Worm (Caenorhabditis elegans) whole organism, L1 larva: Measurements from ENCODE around the gene gcy-1.

Experiments used
- C34B4.2 ChIP-seq: sonication (generic microtip); optimal IDR thresholded peaks from 2 replicates; lab custom pipeline; 2017; ENCODE audit warnings: mild to moderate bottlenecking, missing genetic modification characterization, missing compliant biosample characterization
- F16B12.6 ChIP-seq: fragments of 150-350 bp; optimal IDR thresholded peaks from 2 replicates; lab custom pipeline; 2014; ENCODE audit warnings: missing biosample characterization, missing genetic modification characterization
- Y116A8C.19 ChIP-seq: sonication (generic microtip); optimal IDR thresholded peaks from 2 replicates; lab custom pipeline; 2016; ENCODE audit warnings: missing compliant biosample characterization, missing genetic modification characterization, borderline replicate concordance
- aly-2 ChIP-seq: fragments of 150-350 bp; optimal IDR thresholded peaks from 2 replicates; lab custom pipeline; 2014; ENCODE audit warnings: missing biosample characterization, missing genetic modification characterization
- ceh-88 ChIP-seq: fragments of 200-800 bp; sonication (Bioruptor generic); IDR thresholded peaks from 2 replicates; pipeline ENCODE4 v1.3.6; 2022; ENCODE audit warnings: missing genetic modification characterization, missing compliant biosample characterization
- dsc-1 ChIP-seq: sonication (generic microtip); optimal IDR thresholded peaks from 2 replicates; lab custom pipeline; 2016; ENCODE audit warnings: mild to moderate bottlenecking, missing genetic modification characterization, missing compliant biosample characterization
- efl-1 ChIP-seq, 4 experiments: fragments of 150-350 bp; optimal IDR thresholded peaks in 3 of 4; peaks in 1 of 4; 1 replicate in 1 of 4; 2 replicates in 3 of 4; lab custom pipeline; 2014; ENCODE audit warnings: missing biosample characterization in 2 of 4, missing genetic modification characterization in 2 of 4, missing genetic modification reagents in 2 of 4
- efl-3 ChIP-seq: fragments of 200-800 bp; sonication (Bioruptor generic); optimal IDR thresholded peaks from 2 replicates; lab custom pipeline; 2018; ENCODE audit warnings: mild to moderate bottlenecking, missing genetic modification characterization, missing compliant biosample characterization
- egl-13 ChIP-seq: sonication (generic microtip); optimal IDR thresholded peaks from 2 replicates; lab custom pipeline; 2016; ENCODE audit warnings: missing genotype, missing genetic modification reagents, missing genetic modification characterization, missing compliant biosample characterization
- egl-27 ChIP-seq, 2 experiments: fragments of 150-350 bp in 1 of 2; sonication (generic microtip); optimal IDR thresholded peaks; 3 replicates each; lab custom pipeline; 2017 to 2018; ENCODE audit warnings: missing biosample characterization in 2 of 2, missing genetic modification characterization in 2 of 2, missing genetic modification reagents in 2 of 2
- elt-3 ChIP-seq, 6 experiments: fragments of 150-350 bp in 1 of 6; sonication (generic microtip); optimal IDR thresholded peaks; 2 replicates each; lab custom pipeline; 2017 to 2018; ENCODE audit warnings: missing biosample characterization in 6 of 6, missing genetic modification characterization in 6 of 6, inconsistent platforms in 1 of 6
- fkh-8 ChIP-seq: sonication (generic microtip); optimal IDR thresholded peaks from 2 replicates; lab custom pipeline; 2016; ENCODE audit warnings: mild to moderate bottlenecking, missing genetic modification characterization, missing compliant biosample characterization
- jun-1 ChIP-seq: fragments of 150-350 bp; optimal IDR thresholded peaks from 2 replicates; lab custom pipeline; 2014; ENCODE audit warnings: missing biosample characterization, missing genetic modification reagents, missing genetic modification characterization
- lin-13 ChIP-seq: fragments of 150-350 bp; optimal IDR thresholded peaks from 2 replicates; lab custom pipeline; 2014; ENCODE audit warnings: missing biosample characterization, missing genetic modification reagents, missing genetic modification characterization
- lin-15B ChIP-seq: fragments of 150-350 bp; sonication (generic microtip); optimal IDR thresholded peaks from 3 replicates; lab custom pipeline; 2014; ENCODE audit warnings: missing biosample characterization, missing genetic modification characterization
- lin-39 ChIP-seq: fragments of 150-350 bp; optimal IDR thresholded peaks from 2 replicates; lab custom pipeline; 2014; ENCODE audit warnings: missing biosample characterization, missing genetic modification reagents, missing genetic modification characterization
- lir-3 ChIP-seq: sonication (generic microtip); optimal IDR thresholded peaks from 2 replicates; lab custom pipeline; 2016; ENCODE audit warnings: mild to moderate bottlenecking, missing genetic modification characterization, moderate library complexity, missing compliant biosample characterization; ENCODE audit not compliant: poor library complexity
- mdl-1 ChIP-seq, 2 experiments: fragments of 150-350 bp; optimal IDR thresholded peaks; 2 replicates each; lab custom pipeline; 2014 to 2017; ENCODE audit warnings: missing biosample characterization in 2 of 2, missing genetic modification characterization in 2 of 2, inconsistent platforms in 1 of 2
- mep-1 ChIP-seq: fragments of 150-350 bp; optimal IDR thresholded peaks from 2 replicates; lab custom pipeline; 2014; ENCODE audit warnings: missing biosample characterization, missing genetic modification characterization
- nhr-19 ChIP-seq: fragments of 200-800 bp; sonication (Bioruptor generic); conservative IDR thresholded peaks from 2 replicates; pipeline ENCODE4 v1.3.6; 2022; ENCODE audit warnings: missing genetic modification characterization, missing compliant biosample characterization
- nhr-20 ChIP-seq: sonication (generic microtip); optimal IDR thresholded peaks from 2 replicates; lab custom pipeline; 2016; ENCODE audit warnings: mild to moderate bottlenecking, missing genetic modification characterization, missing compliant biosample characterization
- nhr-28 ChIP-seq: fragments of 150-350 bp; optimal IDR thresholded peaks from 2 replicates; lab custom pipeline; 2014; ENCODE audit warnings: missing biosample characterization, missing genetic modification characterization
- nhr-47 ChIP-seq: sonication (generic microtip); optimal IDR thresholded peaks from 2 replicates; lab custom pipeline; 2016; ENCODE audit warnings: mild to moderate bottlenecking, missing genetic modification characterization, moderate library complexity, missing compliant biosample characterization
- nhr-76 ChIP-seq: sonication (generic microtip); optimal IDR thresholded peaks from 2 replicates; lab custom pipeline; 2017; ENCODE audit warnings: missing biosample characterization, missing genetic modification characterization
- nhr-90 ChIP-seq: sonication (generic microtip); optimal IDR thresholded peaks from 2 replicates; lab custom pipeline; 2016; ENCODE audit warnings: mild to moderate bottlenecking, missing genetic modification characterization, missing compliant biosample characterization; ENCODE audit not compliant: poor library complexity
- pax-3 ChIP-seq: fragments of 200-800 bp; sonication (Bioruptor generic); optimal IDR thresholded peaks from 2 replicates; lab custom pipeline; 2018; ENCODE audit warnings: mild to moderate bottlenecking, missing genetic modification characterization, moderate library complexity, missing compliant biosample characterization
- pqm-1 ChIP-seq: sonication (generic microtip); optimal IDR thresholded peaks from 3 replicates; lab custom pipeline; 2017; ENCODE audit warnings: missing biosample characterization, missing genetic modification characterization
- skn-1 ChIP-seq: fragments of 150-350 bp; optimal IDR thresholded peaks from 2 replicates; lab custom pipeline; 2014; ENCODE audit warnings: missing biosample characterization, missing genetic modification characterization
- snpc-4 ChIP-seq: fragments of 150-350 bp; optimal IDR thresholded peaks from 2 replicates; lab custom pipeline; 2014; ENCODE audit warnings: missing biosample characterization, missing genetic modification characterization
- sox-4 ChIP-seq: sonication (generic microtip); optimal IDR thresholded peaks from 2 replicates; lab custom pipeline; 2016; ENCODE audit warnings: missing genetic modification characterization, missing compliant biosample characterization
- swsn-7 ChIP-seq: sonication (generic microtip); optimal IDR thresholded peaks from 2 replicates; lab custom pipeline; 2016; ENCODE audit warnings: missing genetic modification characterization, missing compliant biosample characterization
- tbx-2 ChIP-seq: sonication (generic microtip); optimal IDR thresholded peaks from 2 replicates; lab custom pipeline; 2016; ENCODE audit warnings: missing genetic modification characterization, missing compliant biosample characterization
- unc-62 ChIP-seq: fragments of 150-350 bp; optimal IDR thresholded peaks from 2 replicates; lab custom pipeline; 2014; ENCODE audit warnings: missing biosample characterization, missing genetic modification reagents, missing genetic modification characterization
- unc-98 ChIP-seq: fragments of 200-800 bp; sonication (Bioruptor generic); IDR thresholded peaks from 2 replicates; pipeline ENCODE4 v1.3.6; 2022; ENCODE audit warnings: missing genetic modification characterization, missing compliant biosample characterization
- zag-1 ChIP-seq: fragments of 150-350 bp; optimal IDR thresholded peaks from 2 replicates; lab custom pipeline; 2014; ENCODE audit warnings: missing biosample characterization, missing genetic modification characterization
- ztf-11 ChIP-seq, 2 experiments: sonication (generic microtip); optimal IDR thresholded peaks; 2 replicates each; lab custom pipeline; 2016 to 2017; ENCODE audit warnings: missing genetic modification characterization in 2 of 2, missing biosample characterization in 1 of 2, missing compliant biosample characterization in 1 of 2
- ztf-4 ChIP-seq: fragments of 150-350 bp; optimal IDR thresholded peaks from 2 replicates; lab custom pipeline; 2014; ENCODE audit warnings: missing biosample characterization, missing genetic modification characterization

The gcy-1 gene

DNA sequence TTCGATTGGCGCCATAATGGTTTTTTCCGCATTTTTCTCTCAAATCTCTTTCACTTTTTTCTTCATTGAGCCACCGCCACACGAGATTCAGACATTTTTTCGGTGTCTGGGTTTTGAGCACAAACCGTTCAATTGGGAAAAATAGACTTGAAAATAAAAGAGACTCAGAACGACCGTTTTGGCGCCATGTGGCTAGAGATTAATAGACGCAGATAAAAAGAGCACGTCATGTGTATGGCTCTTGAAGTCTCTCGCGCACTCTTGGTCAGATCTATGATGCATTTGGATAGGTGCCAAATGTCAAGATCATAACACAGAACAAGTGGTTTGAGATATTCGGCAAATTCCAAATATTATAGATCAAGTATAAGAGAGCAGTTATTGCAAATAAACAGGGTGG, 35.3 kb downstream of the gcy-1 start (continued):
- TF ChIP-seq zag-1 (tag; lab: Kevin White, UChicago), result no peak
- TF ChIP-seq nhr-28 (tag; lab: Kevin White, UChicago), result no peak
- no peak for TF ChIP-seq fkh-8
- no peak for TF ChIP-seq swsn-7 (tag; lab: Kevin White, UChicago)
- TF ChIP-seq unc-98 (GFP tag; lab: Robert Waterston, UW), result no peak
- TF ChIP-seq jun-1, result no peak
- TF ChIP-seq ztf-4 (tag; lab: Kevin White, UChicago), result no peak
- peak; percentile 42 for TF ChIP-seq nhr-20 (tag; lab: Kevin White, UChicago)
- TF ChIP-seq skn-1, result no peak
- TF ChIP-seq egl-27 (tag; optimal IDR thresholded peaks at IDR 0.05; lab: Kevin White, UChicago), result peak in 1 of 2 experiments; percentile 30
- TF ChIP-seq nhr-19 (GFP tag; lab: Robert Waterston, UW), result peak; percentile 28; the same call in 1 of the 2 replicates
- no peak for TF ChIP-seq Y116A8C.19 (tag; lab: Kevin White, UChicago)
- no peak for TF ChIP-seq sox-4 (tag; lab: Kevin White, UChicago)
- TF ChIP-seq nhr-90 (tag; lab: Kevin White, UChicago), result no peak
- no peak for TF ChIP-seq pax-3 (tag; lab: Kevin White, UChicago)
- TF ChIP-seq snpc-4 (tag; lab: Kevin White, UChicago), result no peak
- peak in 1 of 2 experiments; percentile 18 for TF ChIP-seq efl-1 (optimal IDR thresholded peaks at IDR 0.05; lab: Kevin White, UChicago)
- no peak for TF ChIP-seq efl-1 (GFP tag; optimal IDR thresholded peaks at IDR 0.05 in 1 of 2; lab: Kevin White, UChicago)
- no peak for TF ChIP-seq ztf-11 (tag; optimal IDR thresholded peaks at IDR 0.05; lab: Kevin White, UChicago)
- no peak for TF ChIP-seq F16B12.6
- TF ChIP-seq unc-62 (GFP tag; lab: Kevin White, UChicago), result no peak
- no peak for TF ChIP-seq lin-13 (GFP tag; lab: Kevin White, UChicago)
- TF ChIP-seq mep-1 (tag; lab: Kevin White, UChicago), result no peak
- TF ChIP-seq tbx-2 (tag; lab: Kevin White, UChicago), result peak; percentile 75
- TF ChIP-seq aly-2 (tag; lab: Kevin White, UChicago), result no peak
- TF ChIP-seq dsc-1 (tag; lab: Kevin White, UChicago), result no peak
- no peak for TF ChIP-seq lin-15B (tag; lab: Kevin White, UChicago)
- TF ChIP-seq egl-13, result no peak
- no peak for TF ChIP-seq nhr-76 (tag; lab: Kevin White, UChicago)
- TF ChIP-seq efl-3, result no peak
- no peak for TF ChIP-seq lin-39 (tag; lab: Kevin White, UChicago)
- TF ChIP-seq elt-3 (tag; optimal IDR thresholded peaks at IDR 0.05; lab: Kevin White, UChicago), result no peak
- peak in 1 of 2 experiments; percentile 14 for TF ChIP-seq mdl-1 (tag; optimal IDR thresholded peaks at IDR 0.05; lab: Kevin White, UChicago)
- TF ChIP-seq, all 84 proteins: peak for 11

DNA sequence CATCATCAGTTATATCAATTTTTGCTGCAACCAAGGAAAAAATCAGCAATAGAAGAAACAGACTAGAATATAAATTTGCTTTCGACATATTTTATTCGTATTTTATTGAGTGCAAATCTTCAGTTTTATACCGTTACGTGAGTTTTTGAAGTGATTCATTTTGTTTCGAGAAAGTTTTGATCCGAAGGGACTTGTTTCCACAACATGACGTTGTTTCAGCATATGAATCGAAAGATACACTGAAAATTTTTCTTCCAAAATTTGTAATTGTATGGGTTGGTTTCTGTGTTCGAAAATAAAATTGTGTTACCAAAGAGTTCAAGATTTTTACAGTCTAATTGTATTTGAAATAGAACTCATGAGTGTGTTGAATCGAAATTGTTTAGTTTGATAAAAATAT, 36.7 kb downstream of the gcy-1 start, which contains the start of gene T19H5.7:
T19H5.7 (minus strand) TSS at position 101 of the 400 bp plus-strand sequence.
- TF ChIP-seq pqm-1 (tag; lab: Kevin White, UChicago) (no peak), lir-3 (tag; lab: Kevin White, UChicago) (no peak), C34B4.2 (no peak), aly-2 (tag; lab: Kevin White, UChicago) (no peak), swsn-7 (tag; lab: Kevin White, UChicago) (no peak), nhr-20 (tag; lab: Kevin White, UChicago) (no peak)

ce11 chrII:9477567-9477966, 39.2 kb downstream of the gcy-1 start, which contains the start of gene chil-27:
Gene chil-27, plus strand, starts transcription at chrII:9477867.
- TF ChIP-seq snpc-4 (tag; lab: Kevin White, UChicago) (no peak), nhr-47 (tag; lab: Kevin White, UChicago) (no peak), ceh-88 (GFP tag; lab: Robert Waterston, UW) (no peak)
- TF ChIP-seq, all 84 proteins: peak for 0
